Worm (Caenorhabditis elegans): ENCODE results near the gene hmgs-1.

hmgs-1 gene

ce11 chrV:5644171-5644570 is 40.2 kb downstream of the hmgs-1 start, which contains the start of gene srx-117:
srx-117 (plus strand) TSS chrV:5644471.
- TF ChIP-seq drap-1 (GFP tag; optimal IDR thresholded peaks at IDR 0.05): no peak
- TF ChIP-seq mab-5 (tag; optimal IDR thresholded peaks at IDR 0.05): no peak
- TF ChIP-seq blmp-1 (tag; optimal IDR thresholded peaks at IDR 0.05): no peak
- TF ChIP-seq ceh-83 (GFP tag; optimal IDR thresholded peaks at IDR 0.05): no peak
- no peak for TF ChIP-seq lsy-2 (tag; optimal IDR thresholded peaks at IDR 0.05)
- TF ChIP-seq nhr-2 (tag; optimal IDR thresholded peaks at IDR 0.05): no peak
- TF ChIP-seq mls-2 (tag; optimal IDR thresholded peaks at IDR 0.05): no peak
- no peak for TF ChIP-seq sem-2 (GFP tag; optimal IDR thresholded peaks at IDR 0.05)
- no peak for TF ChIP-seq hlh-1 (tag; optimal IDR thresholded peaks at IDR 0.05)
- TF ChIP-seq pha-4 (tag; optimal IDR thresholded peaks at IDR 0.05): no peak
- TF ChIP-seq ces-1 (GFP tag; optimal IDR thresholded peaks at IDR 0.05): no peak
- no peak for TF ChIP-seq ceh-43 (GFP tag; optimal IDR thresholded peaks at IDR 0.05)
- TF ChIP-seq tbx-8 (GFP tag; optimal IDR thresholded peaks at IDR 0.05): no peak

ce11 chrV:5634445-5634844 is 49.9 kb downstream of the hmgs-1 start:
- TF ChIP-seq nhr-76 (tag; optimal IDR thresholded peaks at IDR 0.05) (no peak), lin-32 (GFP tag; optimal IDR thresholded peaks at IDR 0.05) (no peak), unc-39 (tag; optimal IDR thresholded peaks at IDR 0.05) (no peak), ceh-43 (GFP tag; optimal IDR thresholded peaks at IDR 0.05) (no peak), zip-8 (tag; optimal IDR thresholded peaks at IDR 0.05) (no peak), flh-1 (GFP tag; optimal IDR thresholded peaks at IDR 0.05) (no peak), elt-1 (tag; optimal IDR thresholded peaks at IDR 0.05; ENCODE audit: borderline replicate concordance, insufficient read depth) (no peak), drap-1 (GFP tag; optimal IDR thresholded peaks at IDR 0.05) (no peak), sptf-1 (tag; optimal IDR thresholded peaks at IDR 0.05) (no peak), elt-3 (tag; optimal IDR thresholded peaks at IDR 0.05) (no peak), nhr-237 (tag; optimal IDR thresholded peaks at IDR 0.05) (no peak), ham-2 (GFP tag; optimal IDR thresholded peaks at IDR 0.05) (no peak), cnd-1 (tag; optimal IDR thresholded peaks at IDR 0.05) (no peak), nhr-12 (tag; optimal IDR thresholded peaks at IDR 0.05) (no peak)
